Worm (Caenorhabditis elegans) whole organism, young adult: Measurements from ENCODE around the gene ttr-3.

Source experiments
- ama-1 ChIP-seq, 3 experiments: fragments of 150-350 bp in 1 of 3; sonication (generic microtip) in 2 of 3; optimal IDR thresholded peaks; 2 replicates each; lab custom pipeline; 2014 to 2018; ENCODE audit warnings: missing biosample characterization in 2 of 3, missing genetic modification characterization in 2 of 3, missing genetic modification reagents in 2 of 3
- atf-7 ChIP-seq: sonication (generic microtip); optimal IDR thresholded peaks from 2 replicates; lab custom pipeline; 2017; ENCODE audit warnings: mild to moderate bottlenecking, missing genetic modification characterization, missing compliant biosample characterization
- dpl-1 ChIP-seq: fragments of 150-350 bp; optimal IDR thresholded peaks from 2 replicates; lab custom pipeline; 2014; ENCODE audit warnings: missing biosample characterization, missing genetic modification reagents, missing genetic modification characterization
- him-1 ChIP-seq: sonication (generic microtip); optimal IDR thresholded peaks from 2 replicates; lab custom pipeline; 2016; ENCODE audit warnings: missing genotype, missing genetic modification reagents, missing genetic modification characterization, missing compliant biosample characterization
- lin-35 ChIP-seq, 3 experiments: fragments of 150-350 bp in 2 of 3; sonication (generic microtip) in 1 of 3; optimal IDR thresholded peaks; 2 replicates each; lab custom pipeline; 2014 to 2018; ENCODE audit warnings: missing biosample characterization in 3 of 3, missing genetic modification characterization in 3 of 3, missing genetic modification reagents in 3 of 3
- unc-62 ChIP-seq: fragments of 150-350 bp; optimal IDR thresholded peaks from 2 replicates; lab custom pipeline; 2014; ENCODE audit warnings: missing biosample characterization, missing genetic modification reagents, missing genetic modification characterization

DNA sequence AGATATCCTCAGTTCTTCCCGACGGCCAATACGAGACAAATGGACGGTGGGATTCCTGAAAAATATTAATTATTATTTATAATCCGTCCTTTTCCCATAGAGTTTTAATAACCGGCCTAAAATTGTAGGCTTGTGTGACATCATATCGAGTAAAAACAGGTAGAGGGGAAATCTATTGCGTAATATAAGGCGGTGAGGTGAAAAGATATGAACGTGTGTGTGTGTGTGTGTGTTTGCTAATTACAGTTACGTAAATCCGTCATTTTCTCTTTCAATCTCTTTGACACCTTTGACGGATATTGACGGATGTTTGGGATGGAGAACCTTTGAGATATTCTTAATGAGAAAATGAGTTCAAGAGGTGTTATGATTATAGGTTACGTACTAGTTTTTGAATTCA, 38.9 kb upstream of the ttr-3 start:
- TF ChIP-seq dpl-1 (GFP tag; lab: Kevin White, UChicago) (no peak), unc-62 (GFP tag; lab: Kevin White, UChicago) (peak; percentile 72), atf-7 (no peak), ama-1 (optimal IDR thresholded peaks at IDR 0.05; lab: Kevin White, UChicago) (no peak), ama-1 (GFP tag; optimal IDR thresholded peaks at IDR 0.05; lab: Kevin White, UChicago) (no peak), him-1 (no peak), lin-35 (GFP tag; optimal IDR thresholded peaks at IDR 0.05; lab: Kevin White, UChicago) (no peak)
